Worm (Caenorhabditis elegans) whole organism, L1 larva: ENCODE results near the gene clp-1.

ENCODE experiments used
- C16A3.4 ChIP-seq: fragments of 150-350 bp; optimal IDR thresholded peaks from 2 replicates; lab custom pipeline; 2014; ENCODE audit warnings: missing biosample characterization, missing genetic modification characterization
- ama-1 ChIP-seq: fragments of 150-350 bp; optimal IDR thresholded peaks from 2 replicates; lab custom pipeline; 2014
- ceh-8 ChIP-seq: fragments of 200-800 bp; sonication (Bioruptor generic); optimal IDR thresholded peaks from 2 replicates; lab custom pipeline; 2018; ENCODE audit warnings: mild to moderate bottlenecking, missing genetic modification characterization, moderate library complexity, missing compliant biosample characterization
- ceh-82 ChIP-seq, 3 experiments: fragments of 150-350 bp in 1 of 3; sonication (generic microtip) in 2 of 3; optimal IDR thresholded peaks; 2 replicates each; lab custom pipeline; 2014 to 2017; ENCODE audit warnings: missing biosample characterization in 3 of 3, missing genetic modification characterization in 3 of 3
- ceh-88 ChIP-seq: fragments of 200-800 bp; sonication (Bioruptor generic); IDR thresholded peaks from 2 replicates; pipeline ENCODE4 v1.3.6; 2022; ENCODE audit warnings: missing genetic modification characterization, missing compliant biosample characterization
- ceh-90 ChIP-seq: sonication (generic microtip); optimal IDR thresholded peaks from 2 replicates; lab custom pipeline; 2016; ENCODE audit warnings: missing genetic modification characterization, missing compliant biosample characterization
- dsc-1 ChIP-seq: sonication (generic microtip); optimal IDR thresholded peaks from 2 replicates; lab custom pipeline; 2016; ENCODE audit warnings: mild to moderate bottlenecking, missing genetic modification characterization, missing compliant biosample characterization
- efl-1 ChIP-seq, 4 experiments: fragments of 150-350 bp; optimal IDR thresholded peaks in 3 of 4; peaks in 1 of 4; 1 replicate in 1 of 4; 2 replicates in 3 of 4; lab custom pipeline; 2014; ENCODE audit warnings: missing biosample characterization in 2 of 4, missing genetic modification characterization in 2 of 4, missing genetic modification reagents in 2 of 4
- ets-5 ChIP-seq: fragments of 200-800 bp; sonication (Bioruptor generic); IDR thresholded peaks from 2 replicates; pipeline ENCODE4 v1.3.6; 2022; ENCODE audit warnings: missing genetic modification characterization, missing compliant biosample characterization
- fkh-10 ChIP-seq: sonication (generic microtip); optimal IDR thresholded peaks from 2 replicates; lab custom pipeline; 2017; ENCODE audit warnings: missing biosample characterization, missing genetic modification reagents, missing genetic modification characterization
- fkh-4 ChIP-seq: sonication (generic microtip); optimal IDR thresholded peaks from 2 replicates; lab custom pipeline; 2016; ENCODE audit warnings: missing compliant biosample characterization, missing genetic modification characterization, borderline replicate concordance
- fkh-8 ChIP-seq: sonication (generic microtip); optimal IDR thresholded peaks from 2 replicates; lab custom pipeline; 2016; ENCODE audit warnings: mild to moderate bottlenecking, missing genetic modification characterization, missing compliant biosample characterization
- grh-1 ChIP-seq: fragments of 200-800 bp; sonication (Bioruptor generic); IDR thresholded peaks from 2 replicates; pipeline ENCODE4 v1.3.6; 2022; ENCODE audit warnings: missing genetic modification reagents, missing genetic modification characterization, missing compliant biosample characterization
- isw-1 ChIP-seq: fragments of 200-800 bp; sonication (Bioruptor generic); IDR thresholded peaks from 2 replicates; pipeline ENCODE4 v1.3.6; 2022; ENCODE audit warnings: missing genetic modification characterization, missing compliant biosample characterization
- jun-1 ChIP-seq: fragments of 150-350 bp; optimal IDR thresholded peaks from 2 replicates; lab custom pipeline; 2014; ENCODE audit warnings: missing biosample characterization, missing genetic modification reagents, missing genetic modification characterization
- lin-13 ChIP-seq: fragments of 150-350 bp; optimal IDR thresholded peaks from 2 replicates; lab custom pipeline; 2014; ENCODE audit warnings: missing biosample characterization, missing genetic modification reagents, missing genetic modification characterization
- lin-14 ChIP-seq: fragments of 200-800 bp; sonication (Bioruptor generic); optimal IDR thresholded peaks from 2 replicates; lab custom pipeline; 2018; ENCODE audit warnings: mild to moderate bottlenecking, missing genetic modification characterization, moderate library complexity, missing compliant biosample characterization
- lin-15B ChIP-seq: fragments of 150-350 bp; sonication (generic microtip); optimal IDR thresholded peaks from 3 replicates; lab custom pipeline; 2014; ENCODE audit warnings: missing biosample characterization, missing genetic modification characterization
- lin-35 ChIP-seq, 2 experiments: fragments of 150-350 bp; optimal IDR thresholded peaks; 2 replicates each; lab custom pipeline; 2014; ENCODE audit warnings: missing biosample characterization in 2 of 2, missing genetic modification characterization in 2 of 2, missing genetic modification reagents in 2 of 2
- lir-3 ChIP-seq: sonication (generic microtip); optimal IDR thresholded peaks from 2 replicates; lab custom pipeline; 2016; ENCODE audit warnings: mild to moderate bottlenecking, missing genetic modification characterization, moderate library complexity, missing compliant biosample characterization; ENCODE audit not compliant: poor library complexity
- lsy-2 ChIP-seq, 2 experiments: fragments of 150-350 bp; optimal IDR thresholded peaks; 2 replicates each; lab custom pipeline; 2014; ENCODE audit warnings: missing biosample characterization in 2 of 2, missing genetic modification characterization in 2 of 2
- mab-9 ChIP-seq: fragments of 200-800 bp; sonication (Bioruptor generic); IDR thresholded peaks from 2 replicates; pipeline ENCODE4 v1.3.6; 2022; ENCODE audit warnings: missing genetic modification reagents, missing genetic modification characterization, missing compliant biosample characterization
- nhr-12 ChIP-seq: sonication (generic microtip); optimal IDR thresholded peaks from 2 replicates; lab custom pipeline; 2017; ENCODE audit warnings: missing biosample characterization, missing genetic modification characterization
- nhr-19 ChIP-seq: fragments of 200-800 bp; sonication (Bioruptor generic); conservative IDR thresholded peaks from 2 replicates; pipeline ENCODE4 v1.3.6; 2022; ENCODE audit warnings: missing genetic modification characterization, missing compliant biosample characterization
- nhr-20 ChIP-seq: sonication (generic microtip); optimal IDR thresholded peaks from 2 replicates; lab custom pipeline; 2016; ENCODE audit warnings: mild to moderate bottlenecking, missing genetic modification characterization, missing compliant biosample characterization
- nhr-71 ChIP-seq: sonication (generic microtip); optimal IDR thresholded peaks from 2 replicates; lab custom pipeline; 2016; ENCODE audit warnings: mild to moderate bottlenecking, missing genetic modification characterization, moderate library complexity, missing compliant biosample characterization
- nhr-76 ChIP-seq: sonication (generic microtip); optimal IDR thresholded peaks from 2 replicates; lab custom pipeline; 2017; ENCODE audit warnings: missing biosample characterization, missing genetic modification characterization
- nhr-77 ChIP-seq: fragments of 150-350 bp; optimal IDR thresholded peaks from 2 replicates; lab custom pipeline; 2014; ENCODE audit warnings: missing biosample characterization, missing genetic modification characterization
- pag-3 ChIP-seq: sonication (generic microtip); optimal IDR thresholded peaks from 2 replicates; lab custom pipeline; 2017; ENCODE audit warnings: missing genetic modification characterization, mild to moderate bottlenecking, missing compliant biosample characterization, antibody characterized with exemption, borderline replicate concordance; ENCODE audit not compliant: insufficient read depth
- rnt-1 ChIP-seq: sonication (generic microtip); optimal IDR thresholded peaks from 2 replicates; lab custom pipeline; 2016; ENCODE audit warnings: mild to moderate bottlenecking, missing genetic modification characterization, moderate library complexity, missing compliant biosample characterization
- snpc-4 ChIP-seq: fragments of 150-350 bp; optimal IDR thresholded peaks from 2 replicates; lab custom pipeline; 2014; ENCODE audit warnings: missing biosample characterization, missing genetic modification characterization
- snu-23 ChIP-seq: sonication (generic microtip); optimal IDR thresholded peaks from 2 replicates; lab custom pipeline; 2016; ENCODE audit warnings: missing genetic modification characterization, missing compliant biosample characterization
- swsn-7 ChIP-seq: sonication (generic microtip); optimal IDR thresholded peaks from 2 replicates; lab custom pipeline; 2016; ENCODE audit warnings: missing genetic modification characterization, missing compliant biosample characterization
- unc-30 ChIP-seq: sonication (generic microtip); optimal IDR thresholded peaks from 2 replicates; lab custom pipeline; 2017; ENCODE audit warnings: missing biosample characterization, missing genetic modification characterization
- unc-62 ChIP-seq: fragments of 150-350 bp; optimal IDR thresholded peaks from 2 replicates; lab custom pipeline; 2014; ENCODE audit warnings: missing biosample characterization, missing genetic modification reagents, missing genetic modification characterization
- unc-86 ChIP-seq: sonication (generic microtip); optimal IDR thresholded peaks from 2 replicates; lab custom pipeline; 2016; ENCODE audit warnings: missing genetic modification characterization, missing compliant biosample characterization
- xbp-1 ChIP-seq: sonication (generic microtip); optimal IDR thresholded peaks from 2 replicates; lab custom pipeline; 2016; ENCODE audit warnings: missing genetic modification characterization, missing compliant biosample characterization
- zip-4 ChIP-seq: fragments of 200-800 bp; sonication (Bioruptor generic); optimal IDR thresholded peaks from 2 replicates; lab custom pipeline; 2018; ENCODE audit warnings: mild to moderate bottlenecking, missing genetic modification characterization, moderate library complexity, missing compliant biosample characterization
- ztf-11 ChIP-seq, 2 experiments: sonication (generic microtip); optimal IDR thresholded peaks; 2 replicates each; lab custom pipeline; 2016 to 2017; ENCODE audit warnings: missing genetic modification characterization in 2 of 2, missing biosample characterization in 1 of 2, missing compliant biosample characterization in 1 of 2
- ztf-4 ChIP-seq: fragments of 150-350 bp; optimal IDR thresholded peaks from 2 replicates; lab custom pipeline; 2014; ENCODE audit warnings: missing biosample characterization, missing genetic modification characterization

The clp-1 gene

DNA sequence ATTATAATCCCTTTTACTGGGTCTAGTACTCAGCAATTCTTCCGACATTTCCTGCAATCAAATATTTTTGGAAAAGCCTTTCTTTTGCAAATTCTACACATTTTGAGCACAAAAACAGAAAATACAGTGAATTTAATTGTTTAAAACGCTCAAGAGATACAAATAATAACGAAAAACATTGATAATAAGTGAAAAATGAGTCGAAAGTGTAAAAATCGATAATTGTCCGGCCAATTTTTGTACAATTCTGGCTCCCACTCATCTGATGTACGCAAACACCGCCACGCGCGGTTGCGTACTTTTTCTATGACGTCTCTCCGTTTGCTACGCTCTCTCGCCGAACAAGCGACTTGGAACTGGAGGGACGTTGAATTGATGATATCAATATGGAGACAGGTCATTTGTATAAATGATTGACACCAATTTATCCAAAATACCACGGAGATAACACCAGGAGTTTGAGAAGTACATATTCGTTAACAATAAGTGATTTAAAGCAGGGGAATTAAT, 41.1 kb downstream of the clp-1 start, which contains the start of gene lin-36 (continued):
- peak; percentile 74 for TF ChIP-seq isw-1 (GFP tag; lab: Robert Waterston, UW)
- TF ChIP-seq C16A3.4 (tag; lab: Kevin White, UChicago) = peak; percentile 81
- TF ChIP-seq snpc-4 (tag; lab: Kevin White, UChicago) = peak; percentile 52
- TF ChIP-seq swsn-7 = peak; percentile 85
- TF ChIP-seq fkh-10 = no peak
- TF ChIP-seq xbp-1 (tag; lab: Kevin White, UChicago) = peak; percentile 79
- TF ChIP-seq lin-15B (tag; lab: Kevin White, UChicago) = peak; percentile 80
- TF ChIP-seq mab-9 (GFP tag; lab: Robert Waterston, UW) = peak; percentile 52; the same call in 1 of the 2 replicates
- peak; percentile 93 for TF ChIP-seq dsc-1
- TF ChIP-seq jun-1 = peak; percentile 79
- TF ChIP-seq ceh-8 (GFP tag; lab: Kevin White, UChicago) = no peak
- TF ChIP-seq fkh-8 = peak; percentile 80
- TF ChIP-seq zip-4 = peak; percentile 38
- peak; percentile 62 for TF ChIP-seq ztf-4
- TF ChIP-seq ceh-88 = peak; percentile 19; the same call in 1 of the 2 replicates
- peak; percentile 72 for TF ChIP-seq unc-62
- no peak for TF ChIP-seq ceh-90 (tag; lab: Kevin White, UChicago)
- peak; percentile 85 to 94 for TF ChIP-seq lin-35 (GFP tag; optimal IDR thresholded peaks at IDR 0.05; lab: Kevin White, UChicago)
- peak; percentile 78 for TF ChIP-seq grh-1
- peak; percentile 76 for TF ChIP-seq nhr-20
- peak; percentile 71 to 91 (median 84) for TF ChIP-seq ceh-82 (tag; optimal IDR thresholded peaks at IDR 0.05; lab: Kevin White, UChicago)
- peak; percentile 88 to 91 for TF ChIP-seq lsy-2 (tag; optimal IDR thresholded peaks at IDR 0.05; lab: Kevin White, UChicago)

- TF ChIP-seq unc-30 = no peak
- TF ChIP-seq unc-86 (tag; lab: Kevin White, UChicago) = no peak
- peak; percentile 86 for TF ChIP-seq pag-3 (tag; lab: Kevin White, UChicago)
- no peak for TF ChIP-seq mab-9 (GFP tag; lab: Robert Waterston, UW)
- no peak for TF ChIP-seq nhr-77 (tag; lab: Kevin White, UChicago)
- no peak for TF ChIP-seq lin-13
- no peak for TF ChIP-seq efl-1 (optimal IDR thresholded peaks at IDR 0.05; lab: Kevin White, UChicago)
- no peak for TF ChIP-seq efl-1 (GFP tag; optimal IDR thresholded peaks at IDR 0.05 in 1 of 2; lab: Kevin White, UChicago)
- no peak for TF ChIP-seq xbp-1 (tag; lab: Kevin White, UChicago)
- no peak for TF ChIP-seq fkh-4 (tag; lab: Kevin White, UChicago)
- TF ChIP-seq lin-15B (tag; lab: Kevin White, UChicago) = no peak
- TF ChIP-seq nhr-12 (tag; lab: Kevin White, UChicago) = no peak
- no peak for TF ChIP-seq swsn-7
- TF ChIP-seq rnt-1 (tag; lab: Kevin White, UChicago) = peak; percentile 26
- peak; percentile 53 for TF ChIP-seq dsc-1
- TF ChIP-seq ztf-4 = no peak
- no peak for TF ChIP-seq nhr-76
- no peak for TF ChIP-seq nhr-19 (GFP tag; lab: Robert Waterston, UW)
- TF ChIP-seq nhr-71 (tag; lab: Kevin White, UChicago) = no peak
- TF ChIP-seq ztf-11 (tag; optimal IDR thresholded peaks at IDR 0.05; lab: Kevin White, UChicago) = no peak
- peak; percentile 61 for TF ChIP-seq lin-14 (GFP tag; lab: Kevin White, UChicago)
Measured at ce11 chrIII:8022077-8022476, 42.3 kb downstream of the clp-1 start, which contains the start of gene F44B9.2. TSS of gene F44B9.2 (plus strand) at chrIII:8022463.

ce11 chrIII:8027942-8028341, 48.2 kb downstream of the clp-1 start, which contains the start of gene mdt-30:
TSS of gene mdt-30 (minus strand) at chrIII:8028042.
- TF ChIP-seq lin-35 (GFP tag; optimal IDR thresholded peaks at IDR 0.05; lab: Kevin White, UChicago) (no peak), snu-23 (GFP tag; lab: Kevin White, UChicago) (no peak), nhr-19 (GFP tag; lab: Robert Waterston, UW) (no peak), lir-3 (tag; lab: Kevin White, UChicago) (no peak), ets-5 (GFP tag; lab: Robert Waterston, UW) (no peak), ama-1 (lab: Kevin White, UChicago) (no peak), lin-14 (GFP tag; lab: Kevin White, UChicago) (no peak)
